Worm (Caenorhabditis elegans): ENCODE data around the gene C08F11.7.

Gene C08F11.7

DNA sequence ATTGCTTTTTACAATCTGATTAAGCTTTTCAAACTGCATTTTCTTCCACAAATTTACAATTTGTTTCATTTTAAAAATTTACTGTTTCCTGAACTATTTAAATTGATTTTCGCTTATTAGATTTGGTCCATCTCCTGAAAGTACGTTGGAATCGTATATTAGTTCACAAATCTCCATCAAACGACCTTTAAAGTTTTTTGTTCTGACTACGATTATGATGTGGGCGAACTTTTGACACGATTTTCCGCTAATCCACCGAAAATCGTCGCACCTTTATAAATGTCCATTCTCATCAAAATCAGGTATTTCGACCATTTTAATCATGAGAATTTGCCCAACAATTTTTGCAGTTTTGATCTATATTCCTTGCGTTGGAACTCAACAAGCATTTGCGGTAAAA is 13.5 kb upstream of the C08F11.7 start, which contains the start of gene C08F11.1:
Gene C08F11.1 (plus strand): TSS at position 301 of the 400 bp plus-strand sequence.
- TF ChIP-seq snpc-4 (GFP tag; optimal IDR thresholded peaks at IDR 0.05) (no peak), snpc-4 (tag; optimal IDR thresholded peaks at IDR 0.05) (peak in 1 of 4 experiments; percentile 29), tbx-9 (tag; optimal IDR thresholded peaks at IDR 0.05; ENCODE audit: borderline replicate concordance) (no peak), tbp1 (GFP tag; optimal IDR thresholded peaks at IDR 0.05) (no peak)

DNA sequence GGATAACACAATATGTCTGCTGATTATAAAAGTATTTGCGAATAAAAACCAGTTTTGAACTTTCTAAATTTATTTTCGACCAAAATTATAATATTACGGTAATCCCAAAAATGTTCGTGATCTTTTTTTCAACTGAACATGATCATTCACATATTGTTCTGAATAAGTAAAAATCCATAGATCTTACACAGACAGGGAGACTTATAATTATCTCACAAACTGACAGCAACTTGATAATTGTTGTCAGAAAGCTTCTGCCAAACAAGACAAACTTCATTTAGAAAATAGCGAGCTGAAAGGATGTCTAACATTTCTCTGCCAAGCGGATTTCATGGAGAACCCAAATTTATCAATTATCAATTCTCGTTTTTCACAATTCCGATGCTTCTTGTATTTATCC is 10.6 kb upstream of the C08F11.7 start, which contains the start of gene sru-21:
Gene sru-21 (plus strand): TSS at position 301 of the 400 bp plus-strand sequence.
- TF ChIP-seq K12H6.12 (tag; optimal IDR thresholded peaks at IDR 0.05) (no peak), unc-130 (GFP tag; optimal IDR thresholded peaks at IDR 0.05) (no peak), F37B4.10 (GFP tag; IDR thresholded peaks at IDR 0.05) (no peak), him-1 (tag; optimal IDR thresholded peaks at IDR 0.05) (no peak), Y79H2A.3 (GFP tag; conservative IDR thresholded peaks at IDR 0.05) (no peak), Y95B8A.8 (GFP tag; IDR thresholded peaks at IDR 0.05) (no peak), lin-26 (GFP tag; IDR thresholded peaks at IDR 0.05) (no peak), let-607 (tag; optimal IDR thresholded peaks at IDR 0.05) (no peak), nhr-27 (tag; optimal IDR thresholded peaks at IDR 0.05) (no peak), nhr-120 (GFP tag; IDR thresholded peaks at IDR 0.05) (no peak), madf-3 (GFP tag; IDR thresholded peaks at IDR 0.05) (no peak), nfya-1 (tag; optimal IDR thresholded peaks at IDR 0.05; ENCODE audit: borderline replicate concordance, insufficient read depth) (no peak), ekl-4 (GFP tag; IDR thresholded peaks at IDR 0.05) (no peak)

- TF ChIP-seq F39B2.1 (GFP tag; IDR thresholded peaks at IDR 0.05) (no peak), mxl-1 (tag; optimal IDR thresholded peaks at IDR 0.05) (no peak), lag-1 (GFP tag; IDR thresholded peaks at IDR 0.05) (no peak), F33H1.4 (GFP tag; IDR thresholded peaks at IDR 0.05) (no peak), hmg-20 (GFP tag; IDR thresholded peaks at IDR 0.05) (no peak)
Measured at ce11 chrIV:13632613-13633012, 4.5 kb upstream of the C08F11.7 start.

ce11 chrIV:13633165-13633564 is 3.9 kb upstream of the C08F11.7 start, which contains the start of gene fbxa-98:
TSS of gene fbxa-98 (plus strand) at chrIV:13633407.
- TF ChIP-seq tlf-1 (GFP tag; optimal IDR thresholded peaks at IDR 0.05), result no peak
- peak; percentile 81; the same call in 1 of the 2 replicates for TF ChIP-seq cebp-1 (GFP tag; IDR thresholded peaks at IDR 0.05)
- no peak for TF ChIP-seq cebp-1 (tag; optimal IDR thresholded peaks at IDR 0.05)
- TF ChIP-seq ceh-58 (GFP tag; IDR thresholded peaks at IDR 0.05), result no peak

DNA sequence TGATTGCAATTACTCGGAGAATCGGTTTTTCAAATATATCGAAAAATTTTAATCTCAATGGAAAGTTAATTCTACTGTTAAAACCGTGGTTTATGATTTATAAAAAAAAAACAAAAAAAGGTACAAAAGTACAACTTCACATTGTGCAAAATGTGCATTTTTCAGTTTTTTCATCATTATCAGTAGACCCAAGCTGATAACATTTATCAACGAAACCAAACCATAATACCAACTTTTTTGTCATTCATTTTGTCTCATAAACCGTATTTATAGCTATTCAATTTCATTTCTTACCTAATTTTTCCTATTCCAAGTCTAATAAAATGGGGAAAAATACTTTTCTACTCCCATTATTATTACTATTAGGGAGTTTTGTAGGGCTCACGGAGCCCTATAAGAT is 2.0 kb downstream of the C08F11.7 start, which contains the start of gene ugt-22:
Gene ugt-22 (plus strand): TSS at position 234 of the 400 bp plus-strand sequence.
- TF ChIP-seq nhr-80 (tag; optimal IDR thresholded peaks at IDR 0.05), result peak; percentile 50
- no peak for TF ChIP-seq gei-17 (GFP tag; optimal IDR thresholded peaks at IDR 0.05)

DNA sequence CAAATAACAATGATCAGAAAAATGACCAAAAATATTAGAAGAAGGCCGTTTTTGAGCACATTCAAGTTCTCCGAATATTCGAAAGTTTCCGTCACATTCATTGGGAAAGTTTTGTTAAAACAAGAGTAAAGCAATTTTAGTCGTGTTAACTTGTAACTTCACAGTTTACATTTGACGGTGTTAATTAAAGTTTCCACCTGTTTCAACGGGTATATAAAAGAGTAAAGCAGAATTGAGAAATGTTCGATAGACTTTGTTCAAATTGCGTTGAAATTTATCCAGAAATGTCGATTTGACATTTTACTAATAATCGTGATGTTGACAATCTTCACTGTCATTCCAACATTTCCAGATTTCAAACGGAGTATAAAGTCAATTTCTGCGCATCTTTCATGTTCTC is 8.7 kb downstream of the C08F11.7 start, which contains the start of gene srz-29:
Gene srz-29 (minus strand): TSS at position 101 of the 400 bp plus-strand sequence.
- TF ChIP-seq zfh-2 (GFP tag; conservative IDR thresholded peaks at IDR 0.05) (no peak), ets-4 (GFP tag; optimal IDR thresholded peaks at IDR 0.05) (no peak), ceh-27 (GFP tag; optimal IDR thresholded peaks at IDR 0.05) (no peak), ztf-6 (GFP tag; IDR thresholded peaks at IDR 0.05) (no peak), nfya-2 (GFP tag; IDR thresholded peaks at IDR 0.05) (no peak), aptf-3 (GFP tag; IDR thresholded peaks at IDR 0.05) (no peak), lsl-1 (GFP tag; optimal IDR thresholded peaks at IDR 0.05) (no peak), F55B11.4 (tag; optimal IDR thresholded peaks at IDR 0.05; ENCODE audit: borderline replicate concordance, insufficient read depth) (no peak), ztf-18 (tag; optimal IDR thresholded peaks at IDR 0.05) (no peak), ceh-40 (GFP tag; IDR thresholded peaks at IDR 0.05) (no peak), F10E7.11 (tag; optimal IDR thresholded peaks at IDR 0.05) (no peak), hmg-20 (GFP tag; IDR thresholded peaks at IDR 0.05) (no peak), D2030.7 (GFP tag; IDR thresholded peaks at IDR 0.05) (no peak), xnd-1 (tag; optimal IDR thresholded peaks at IDR 0.05) (no peak), lin-35 (GFP tag; optimal IDR thresholded peaks at IDR 0.05) (no peak)

Data from whole organism, young adult.